Worm (Caenorhabditis elegans) whole organism, early embryonic: ENCODE data around the gene fbxl-1.

Experiments
- ama-1 ChIP-seq: fragments of 150-350 bp; optimal IDR thresholded peaks from 2 replicates; lab custom pipeline; 2014
- ets-7 ChIP-seq: sonication (generic microtip); optimal IDR thresholded peaks from 2 replicates; lab custom pipeline; 2016; ENCODE audit warnings: missing genotype, missing genetic modification characterization, missing compliant biosample characterization
- flt-1 ChIP-seq: fragments of 200-800 bp; sonication (Bioruptor generic); IDR thresholded peaks from 2 replicates; pipeline ENCODE4 v1.3.6; 2022; ENCODE audit warnings: missing genetic modification characterization, missing compliant biosample characterization

DNA sequence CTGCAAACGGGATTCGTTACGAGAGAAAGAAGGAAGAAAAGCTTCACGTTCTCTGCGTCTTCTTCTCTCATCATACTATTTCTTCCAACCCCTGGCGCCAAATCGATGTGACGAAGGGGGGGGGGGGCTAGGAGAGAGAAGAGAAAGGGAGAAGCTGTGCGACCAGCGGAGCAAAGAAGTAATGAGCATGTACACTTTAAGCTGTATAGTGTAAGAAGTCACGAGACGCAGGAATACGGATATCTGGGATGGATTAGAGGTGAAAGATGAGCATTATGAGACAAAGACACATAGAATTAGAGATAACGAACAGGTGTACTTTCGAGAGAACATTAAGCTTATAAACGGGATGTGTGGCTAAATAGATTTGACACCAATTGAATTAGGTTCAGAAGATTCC is 25.9 kb upstream of the fbxl-1 start:
- TF ChIP-seq ets-7 (tag; lab: Kevin White, UChicago) (no peak), flt-1 (GFP tag; lab: Robert Waterston, UW) (no peak), ama-1 (lab: Kevin White, UChicago) (no peak)
